Fruit fly (Drosophila melanogaster) whole organism, prepupa: ENCODE measurements around the gene Argp.

ENCODE experiments used
- Blimp-1 ChIP-seq: fragments of 200-800 bp; sonication (Bioruptor generic); optimal IDR thresholded peaks from 3 replicates; lab custom pipeline; 2017; ENCODE audit warnings: missing biosample characterization, missing genetic modification characterization, mild to moderate bottlenecking, moderate library complexity, missing genetic modification reagents
- CG10669 ChIP-seq: fragments of 200-800 bp; sonication (Bioruptor generic); optimal IDR thresholded peaks from 3 replicates; lab custom pipeline; 2018; ENCODE audit warnings: missing biosample characterization, mild to moderate bottlenecking, missing genetic modification characterization, moderate library complexity
- CG11294 ChIP-seq: fragments of 200-800 bp; sonication (Bioruptor generic); IDR thresholded peaks from 2 replicates; pipeline ENCODE4 v1.3.6; 2022; ENCODE audit warnings: missing biosample characterization, missing genetic modification characterization
- CG11762 ChIP-seq: fragments of 200-800 bp; sonication (Bioruptor generic); optimal IDR thresholded peaks from 3 replicates; lab custom pipeline; 2016; ENCODE audit warnings: missing biosample characterization, missing genetic modification characterization; ENCODE audit not compliant: insufficient read depth
- CG11902 ChIP-seq: fragments of 200-800 bp; sonication (Bioruptor generic); optimal IDR thresholded peaks from 3 replicates; lab custom pipeline; 2016; ENCODE audit warnings: missing biosample characterization, missing genetic modification characterization
- CG31627 ChIP-seq: fragments of 200-800 bp; sonication (Bioruptor generic); optimal IDR thresholded peaks from 3 replicates; lab custom pipeline; 2016; ENCODE audit warnings: missing biosample characterization, missing genetic modification characterization
- CG32006 ChIP-seq: fragments of 200-800 bp; sonication (Bioruptor generic); optimal IDR thresholded peaks from 3 replicates; lab custom pipeline; 2017; ENCODE audit warnings: missing biosample characterization, mild to moderate bottlenecking, missing genetic modification characterization
- CG34406 ChIP-seq: fragments of 200-800 bp; sonication (Bioruptor generic); optimal IDR thresholded peaks from 3 replicates; lab custom pipeline; 2016; ENCODE audit warnings: missing biosample characterization, missing genetic modification characterization
- CG6163 ChIP-seq: fragments of 200-800 bp; sonication (Bioruptor generic); IDR thresholded peaks from 3 replicates; pipeline ENCODE4 v1.3.6; 2022; ENCODE audit warnings: missing biosample characterization, missing genetic modification characterization
- CG6276 ChIP-seq: fragments of 200-800 bp; sonication (Bioruptor generic); optimal IDR thresholded peaks from 2 replicates; lab custom pipeline; 2017; ENCODE audit warnings: missing biosample characterization, mild to moderate bottlenecking, missing genetic modification characterization
- CG6854 ChIP-seq: fragments of 200-800 bp; sonication (Bioruptor generic); optimal IDR thresholded peaks from 2 replicates; lab custom pipeline; 2017; ENCODE audit warnings: missing biosample characterization, mild to moderate bottlenecking, missing genetic modification characterization
- CG8119 ChIP-seq: fragments of 200-800 bp; sonication (Bioruptor generic); IDR thresholded peaks from 3 replicates; pipeline ENCODE4 v1.3.6; 2022; ENCODE audit warnings: missing biosample characterization, missing genetic modification characterization
- CG8319 ChIP-seq: fragments of 200-800 bp; sonication (Bioruptor generic); optimal IDR thresholded peaks from 3 replicates; lab custom pipeline; 2016; ENCODE audit warnings: missing biosample characterization, missing genetic modification characterization
- CG8632 ChIP-seq: fragments of 200-800 bp; sonication (Bioruptor generic); optimal IDR thresholded peaks from 3 replicates; lab custom pipeline; 2016; ENCODE audit warnings: missing biosample characterization, missing genetic modification characterization
- Eip75B ChIP-seq: fragments of 200-800 bp; sonication (Bioruptor generic); optimal IDR thresholded peaks from 3 replicates; lab custom pipeline; 2016; ENCODE audit warnings: missing biosample characterization, missing genetic modification characterization
- Eip93F ChIP-seq: fragments of 200-800 bp; sonication (Bioruptor generic); optimal IDR thresholded peaks from 2 replicates; lab custom pipeline; 2016; ENCODE audit warnings: missing biosample characterization, mild to moderate bottlenecking, missing genetic modification characterization
- Ets96B ChIP-seq: fragments of 200-800 bp; optimal IDR thresholded peaks from 2 replicates; lab custom pipeline; 2019; ENCODE audit warnings: missing biosample characterization, mild to moderate bottlenecking, missing genetic modification characterization, moderate library complexity
- Gug ChIP-seq: fragments of 200-800 bp; sonication (Bioruptor generic); IDR thresholded peaks from 2 replicates; pipeline ENCODE4 v1.3.6; 2022; ENCODE audit warnings: missing biosample characterization, missing genetic modification characterization
- Hr4 ChIP-seq: fragments of 200-800 bp; sonication (Bioruptor generic); optimal IDR thresholded peaks from 3 replicates; lab custom pipeline; 2016; ENCODE audit warnings: missing biosample characterization, missing genetic modification characterization
- Lpt ChIP-seq: fragments of 200-800 bp; sonication (Bioruptor generic); optimal IDR thresholded peaks from 3 replicates; lab custom pipeline; 2016; ENCODE audit warnings: missing biosample characterization, missing genetic modification characterization
- Met ChIP-seq: fragments of 200-800 bp; sonication (Bioruptor generic); optimal IDR thresholded peaks from 3 replicates; lab custom pipeline; 2016; ENCODE audit warnings: missing biosample characterization, missing genetic modification characterization
- Sox102F ChIP-seq: fragments of 200-800 bp; sonication (Bioruptor generic); optimal IDR thresholded peaks from 2 replicates; lab custom pipeline; 2016; ENCODE audit warnings: missing biosample characterization, mild to moderate bottlenecking, missing genetic modification characterization
- Sox15 ChIP-seq: fragments of 200-800 bp; sonication (Bioruptor generic); optimal IDR thresholded peaks from 3 replicates; lab custom pipeline; 2016; ENCODE audit warnings: missing biosample characterization, missing genetic modification characterization
- acj6 ChIP-seq: fragments of 200-800 bp; sonication (Bioruptor generic); optimal IDR thresholded peaks from 3 replicates; lab custom pipeline; 2016; ENCODE audit warnings: missing biosample characterization, missing genetic modification characterization
- dac ChIP-seq: fragments of 200-800 bp; sonication (Bioruptor generic); optimal IDR thresholded peaks from 2 replicates; lab custom pipeline; 2017; ENCODE audit warnings: missing biosample characterization, mild to moderate bottlenecking, missing genetic modification characterization
- dsx ChIP-seq: fragments of 200-800 bp; optimal IDR thresholded peaks from 3 replicates; lab custom pipeline; 2019; ENCODE audit warnings: missing biosample characterization, mild to moderate bottlenecking, missing genetic modification characterization, moderate library complexity; ENCODE audit not compliant: poor library complexity, severe bottlenecking
- eg ChIP-seq: fragments of 200-800 bp; sonication (Bioruptor generic); IDR thresholded peaks from 3 replicates; pipeline ENCODE4 v1.3.6; 2022; ENCODE audit warnings: missing biosample characterization, missing genetic modification characterization
- esn ChIP-seq: fragments of 200-800 bp; sonication (Bioruptor generic); optimal IDR thresholded peaks from 2 replicates; lab custom pipeline; 2016; ENCODE audit warnings: missing biosample characterization, mild to moderate bottlenecking, missing genetic modification characterization, moderate library complexity
- fkh ChIP-seq: fragments of 200-800 bp; sonication (Bioruptor generic); optimal IDR thresholded peaks from 3 replicates; lab custom pipeline; 2017; ENCODE audit warnings: missing biosample characterization, mild to moderate bottlenecking, missing genetic modification characterization, moderate library complexity
- lz ChIP-seq: fragments of 200-800 bp; sonication (Bioruptor generic); optimal IDR thresholded peaks from 3 replicates; lab custom pipeline; 2016; ENCODE audit warnings: missing biosample characterization, missing genetic modification characterization
- salr ChIP-seq, 2 experiments: fragments of 200-800 bp; sonication (Bioruptor generic); optimal IDR thresholded peaks; 3 replicates each; lab custom pipeline; 2016 to 2018; ENCODE audit warnings: missing biosample characterization in 2 of 2, missing genetic modification characterization in 2 of 2, mild to moderate bottlenecking in 1 of 2
- svp ChIP-seq: fragments of 200-800 bp; sonication (Bioruptor generic); peaks from one replicate; lab custom pipeline; 2016; ENCODE audit warnings: missing biosample characterization, missing genetic modification characterization

Gene Argp

DNA sequence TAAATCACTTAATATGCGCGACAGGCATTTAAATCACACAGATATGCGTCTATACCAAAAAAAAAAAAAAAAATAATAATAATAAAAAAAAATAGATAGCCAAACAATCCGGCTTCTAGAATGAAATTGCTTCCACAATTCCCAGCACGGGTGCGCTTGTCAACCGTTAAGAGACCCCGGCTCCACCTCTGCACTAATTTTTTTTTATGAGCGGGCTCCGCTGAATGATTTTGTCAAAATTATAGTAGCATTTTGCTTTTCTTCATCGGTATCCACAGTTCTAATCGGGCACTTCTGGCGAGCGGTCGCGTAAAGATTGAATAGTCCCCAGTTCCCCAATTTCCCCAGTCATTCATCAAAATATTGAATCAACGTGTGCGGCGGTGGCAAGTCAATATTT is 3.3 kb downstream of the Argp start, which contains the start of gene Adgf-C:
Gene Adgf-C, plus strand, starts transcription at position 301 of the 400 bp plus-strand sequence.
- no peak for TF ChIP-seq eg (GFP tag; lab: Robert Waterston, UW)
- TF ChIP-seq CG34406 (GFP tag; lab: Kevin White, UChicago), result no peak
- no peak for TF ChIP-seq esn (GFP tag; lab: Kevin White, UChicago)
- no peak for TF ChIP-seq CG11902
- no peak for TF ChIP-seq Sox102F
- no peak for TF ChIP-seq CG31627
- no peak for TF ChIP-seq CG10669
- TF ChIP-seq Blimp-1, result no peak

DNA sequence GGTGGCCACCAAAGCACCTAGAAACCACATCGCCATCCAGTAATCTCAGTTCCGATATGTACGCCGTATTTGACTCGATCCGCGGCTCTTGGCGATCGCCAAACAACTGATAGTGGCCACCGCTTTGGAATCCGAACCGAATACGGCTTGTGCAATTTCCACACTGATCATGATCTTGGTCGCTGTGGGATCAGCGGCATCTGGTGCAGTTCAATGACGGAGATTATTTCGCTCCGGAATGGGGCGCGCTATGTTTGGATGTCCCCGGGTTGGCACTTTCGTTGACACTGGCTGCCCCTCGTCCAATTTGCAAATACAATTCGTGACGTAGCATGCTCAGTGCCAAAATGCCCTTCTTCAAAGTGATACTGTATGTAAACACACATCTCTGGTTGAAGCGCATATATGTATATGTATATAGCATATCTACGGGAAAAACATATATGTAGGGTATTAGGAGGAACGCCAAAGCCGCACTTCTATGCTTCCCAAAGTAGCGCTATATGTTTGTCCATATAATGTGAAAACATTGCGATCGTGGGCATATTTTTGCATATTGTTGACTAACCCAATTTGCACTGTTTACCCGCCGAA is 4.3 kb downstream of the Argp start, which contains the start of gene Adgf-D:
Gene Adgf-D, minus strand, starts transcription at position 111 of the 594 bp plus-strand sequence.
- TF ChIP-seq CG6163 (GFP tag; lab: Robert Waterston, UW), result 0 out of 3 replicates have a peak, but pooled peaks have one; percentile 19
- no peak for TF ChIP-seq CG8319 (GFP tag; lab: Kevin White, UChicago)
- TF ChIP-seq svp (GFP tag; lab: Kevin White, UChicago), result peak; percentile 91

dm6 chr3R:13700738-13701137 is 9.0 kb downstream of the Argp start, which contains the start of gene f-cup:
TSS of gene f-cup (minus strand) at chr3R:13700838.
- TF ChIP-seq Eip75B (no peak), CG6163 (GFP tag; lab: Robert Waterston, UW) (no peak), Blimp-1 (no peak), acj6 (no peak), dac (GFP tag; lab: Kevin White, UChicago) (no peak), CG6276 (GFP tag; lab: Kevin White, UChicago) (no peak), Hr4 (GFP tag; lab: Kevin White, UChicago) (no peak), dsx (GFP tag; lab: Kevin White, UChicago) (no peak), fkh (GFP tag; lab: Kevin White, UChicago) (no peak), Ets96B (tag; lab: Kevin White, UChicago) (no peak), CG8119 (GFP tag; lab: Robert Waterston, UW) (no peak), CG6854 (GFP tag; lab: Kevin White, UChicago) (no peak), Met (GFP tag; lab: Kevin White, UChicago) (no peak), Eip93F (GFP tag; lab: Kevin White, UChicago) (no peak), CG10669 (no peak), CG31627 (no peak)
- TF ChIP-seq, all 60 proteins: peak for 0

dm6 chr3R:13700192-13700591 is 9.5 kb downstream of the Argp start, which contains the start of gene ninaB:
TSS of gene ninaB (plus strand) at chr3R:13700565.
- TF ChIP-seq Gug (no peak), CG11902 (no peak), Sox102F (no peak), Met (GFP tag; lab: Kevin White, UChicago) (no peak), Lpt (GFP tag; lab: Kevin White, UChicago) (no peak), CG8632 (no peak)

dm6 chr3R:13699350-13699749 is 10.4 kb downstream of the Argp start:
- TF ChIP-seq CG32006 (GFP tag; lab: Kevin White, UChicago), result no peak
- no peak for TF ChIP-seq CG6163 (GFP tag; lab: Robert Waterston, UW)
- TF ChIP-seq CG6854 (GFP tag; lab: Kevin White, UChicago), result no peak
- TF ChIP-seq CG11294 (GFP tag; lab: Robert Waterston, UW), result no peak
- TF ChIP-seq lz, result no peak
- no peak for TF ChIP-seq Blimp-1
- TF ChIP-seq salr (GFP tag; optimal IDR thresholded peaks at IDR 0.05; lab: Kevin White, UChicago), result no peak
- TF ChIP-seq Sox15, result no peak
- TF ChIP-seq CG11762 (GFP tag; lab: Kevin White, UChicago), result no peak
